Worm (Caenorhabditis elegans) whole organism, L4/young adult: ENCODE measurements around the gene str-43.

Experiments
- dao-5 ChIP-seq: sonication (generic microtip); optimal IDR thresholded peaks from 2 replicates; lab custom pipeline; 2016; ENCODE audit warnings: missing genotype, missing genetic modification characterization, moderate library complexity, missing compliant biosample characterization
- him-1 ChIP-seq: sonication (generic microtip); optimal IDR thresholded peaks from 2 replicates; lab custom pipeline; 2016; ENCODE audit warnings: missing genotype, missing genetic modification reagents, missing genetic modification characterization, missing compliant biosample characterization

- no peak for TF ChIP-seq dao-5 (tag; lab: Kevin White, UChicago)
- no peak for TF ChIP-seq him-1
Observed at ce11 chrV:15710401-15710800, 41.5 kb downstream of the str-43 start, which contains the start of gene Y6E2A.1.
